Fruit fly (Drosophila melanogaster) whole organism, embryonic: ENCODE data around the gene Sym.

Experiments used
- Antp ChIP-seq: fragments of 200-800 bp; sonication (Bioruptor generic); optimal IDR thresholded peaks from 3 replicates; lab custom pipeline; 2016; ENCODE audit warnings: missing biosample characterization, missing genetic modification characterization
- Asciz ChIP-seq: fragments of 200-800 bp; sonication (Bioruptor generic); optimal IDR thresholded peaks from 2 replicates; lab custom pipeline; 2017; ENCODE audit warnings: missing biosample characterization, mild to moderate bottlenecking, missing genetic modification characterization, missing genetic modification reagents
- Bgb ChIP-seq: fragments of 200-800 bp; sonication (Bioruptor generic); IDR thresholded peaks from 2 replicates; pipeline ENCODE4 v1.3.6; 2022; ENCODE audit warnings: missing biosample characterization, missing genetic modification characterization; ENCODE audit not compliant: partially characterized antibody
- CG10147 ChIP-seq: fragments of 200-800 bp; sonication (Bioruptor generic); optimal IDR thresholded peaks from 2 replicates; lab custom pipeline; 2019; ENCODE audit warnings: missing biosample characterization, mild to moderate bottlenecking, missing genetic modification characterization, moderate library complexity
- CG10274 ChIP-seq: fragments of 200-800 bp; sonication (Bioruptor generic); optimal IDR thresholded peaks from 3 replicates; lab custom pipeline; 2017; ENCODE audit warnings: missing biosample characterization, mild to moderate bottlenecking, missing genetic modification characterization
- CG10543 ChIP-seq: fragments of 200-800 bp; sonication (Bioruptor generic); optimal IDR thresholded peaks from 3 replicates; lab custom pipeline; 2017; ENCODE audit warnings: missing biosample characterization, mild to moderate bottlenecking, missing genetic modification characterization, moderate library complexity
- CG11085 ChIP-seq: fragments of 200-800 bp; sonication (Bioruptor generic); IDR thresholded peaks from 2 replicates; pipeline ENCODE4 v1.3.6; 2022; ENCODE audit warnings: missing biosample characterization, missing genetic modification characterization
- CG11696 ChIP-seq: fragments of 200-800 bp; sonication (Bioruptor generic); IDR thresholded peaks from 2 replicates; pipeline ENCODE4 v1.3.6; 2022; ENCODE audit warnings: missing biosample characterization, missing genetic modification characterization
- CG14710 ChIP-seq: fragments of 200-800 bp; sonication (Bioruptor generic); optimal IDR thresholded peaks from 3 replicates; lab custom pipeline; 2019; ENCODE audit warnings: missing biosample characterization, mild to moderate bottlenecking, missing genetic modification characterization, moderate library complexity
- CG17361 ChIP-seq: fragments of 200-800 bp; sonication (Bioruptor generic); IDR thresholded peaks from 3 replicates; pipeline ENCODE4 v1.3.6; 2022; ENCODE audit warnings: missing biosample characterization, missing genetic modification characterization
- CG1792 ChIP-seq: fragments of 200-800 bp; sonication (Bioruptor generic); optimal IDR thresholded peaks from 2 replicates; lab custom pipeline; 2016; ENCODE audit warnings: missing biosample characterization, missing genetic modification characterization
- CG18476 ChIP-seq: fragments of 200-800 bp; sonication (Bioruptor generic); optimal IDR thresholded peaks from 2 replicates; lab custom pipeline; 2016; ENCODE audit warnings: missing biosample characterization, mild to moderate bottlenecking, missing genetic modification characterization
- CG2202 ChIP-seq: fragments of 200-800 bp; sonication (Bioruptor generic); optimal IDR thresholded peaks from 2 replicates; lab custom pipeline; 2018; ENCODE audit warnings: missing biosample characterization, mild to moderate bottlenecking, missing genetic modification characterization
- CG33213 ChIP-seq: fragments of 200-800 bp; sonication (Bioruptor generic); optimal IDR thresholded peaks from 3 replicates; lab custom pipeline; 2016; ENCODE audit warnings: missing biosample characterization, missing genetic modification characterization
- CG4404 ChIP-seq: fragments of 200-800 bp; sonication (Bioruptor generic); IDR thresholded peaks from 2 replicates; pipeline ENCODE4 v1.3.6; 2022; ENCODE audit warnings: missing biosample characterization, missing genetic modification characterization
- CG6272 ChIP-seq: fragments of 200-800 bp; sonication (Bioruptor generic); IDR thresholded peaks from 2 replicates; pipeline ENCODE4 v1.3.6; 2022; ENCODE audit warnings: missing biosample characterization, missing genetic modification characterization
- CG8924 ChIP-seq: fragments of 200-800 bp; optimal IDR thresholded peaks from 3 replicates; lab custom pipeline; 2019; ENCODE audit warnings: missing biosample characterization, mild to moderate bottlenecking, missing genetic modification characterization, moderate library complexity
- CG9215 ChIP-seq: fragments of 200-800 bp; sonication (Bioruptor generic); IDR thresholded peaks from 2 replicates; pipeline ENCODE4 v1.3.6; 2022; ENCODE audit warnings: missing biosample characterization, missing genetic modification characterization
- CG9437 ChIP-seq: fragments of 200-800 bp; sonication (Bioruptor generic); optimal IDR thresholded peaks from 2 replicates; lab custom pipeline; 2018; ENCODE audit warnings: missing biosample characterization, mild to moderate bottlenecking, missing genetic modification characterization
- Dip3 ChIP-seq: fragments of 200-800 bp; sonication (Bioruptor generic); optimal IDR thresholded peaks from 3 replicates; lab custom pipeline; 2016; ENCODE audit warnings: missing biosample characterization, missing genetic modification characterization
- Doc2 ChIP-seq: fragments of 200-800 bp; sonication (Bioruptor generic); IDR thresholded peaks from 2 replicates; pipeline ENCODE4 v1.3.6; 2022; ENCODE audit warnings: missing biosample characterization, missing genetic modification characterization
- E2f1 ChIP-seq: fragments of 200-800 bp; sonication (Bioruptor generic); IDR thresholded peaks from 2 replicates; pipeline ENCODE4 v1.3.6; 2022; ENCODE audit warnings: missing biosample characterization, missing genetic modification characterization
- Hmr ChIP-seq: fragments of 200-800 bp; sonication (Bioruptor generic); optimal IDR thresholded peaks from 3 replicates; lab custom pipeline; 2017; ENCODE audit warnings: mild to moderate bottlenecking, missing biosample characterization, missing genetic modification reagents, missing genetic modification characterization
- Lpt ChIP-seq: fragments of >200 bp; optimal IDR thresholded peaks from 2 replicates; lab custom pipeline; 2018; ENCODE audit warnings: missing biosample characterization, missing genetic modification characterization
- Neu2 ChIP-seq: fragments of 200-800 bp; sonication (Bioruptor generic); optimal IDR thresholded peaks from 3 replicates; lab custom pipeline; 2016; ENCODE audit warnings: missing biosample characterization, missing genetic modification characterization, borderline replicate concordance
- Oli ChIP-seq: fragments of 200-800 bp; sonication (Bioruptor generic); optimal IDR thresholded peaks from 2 replicates; lab custom pipeline; 2018; ENCODE audit warnings: missing biosample characterization, mild to moderate bottlenecking, missing genetic modification characterization, moderate library complexity
- Optix ChIP-seq: fragments of 200-800 bp; sonication (Bioruptor generic); IDR thresholded peaks from 3 replicates; pipeline ENCODE4 v1.3.6; 2022; ENCODE audit warnings: missing biosample characterization, missing genetic modification characterization
- Stat92E ChIP-seq, 3 experiments: fragments of >200 bp in 2 of 3; fragments of 200-800 bp in 1 of 3; sonication (Bioruptor generic) in 1 of 3; optimal IDR thresholded peaks; 2 replicates each; lab custom pipeline; 2017 to 2019; ENCODE audit warnings: missing biosample characterization in 3 of 3, missing genetic modification characterization in 3 of 3, mild to moderate bottlenecking in 1 of 3, moderate library complexity in 1 of 3
- Tbp ChIP-seq: fragments of >200 bp; optimal IDR thresholded peaks from 2 replicates; lab custom pipeline; 2018; ENCODE audit warnings: missing biosample characterization, missing genetic modification characterization
- az2 ChIP-seq: fragments of 200-800 bp; sonication (Bioruptor generic); optimal IDR thresholded peaks from 3 replicates; lab custom pipeline; 2016; ENCODE audit warnings: missing biosample characterization, missing genetic modification characterization
- bbx ChIP-seq: fragments of 200-800 bp; sonication (Bioruptor generic); IDR thresholded peaks from 2 replicates; pipeline ENCODE4 v1.3.6; 2022; ENCODE audit warnings: missing biosample characterization, missing genetic modification characterization; ENCODE audit not compliant: partially characterized antibody
- bigmax ChIP-seq: fragments of 200-800 bp; sonication (Bioruptor generic); optimal IDR thresholded peaks from 2 replicates; lab custom pipeline; 2018; ENCODE audit warnings: missing biosample characterization, mild to moderate bottlenecking, missing genetic modification characterization
- cad ChIP-seq: fragments of >200 bp; optimal IDR thresholded peaks from 2 replicates; lab custom pipeline; 2017; ENCODE audit warnings: missing biosample characterization, missing genetic modification characterization
- dmrt11E ChIP-seq: fragments of 200-800 bp; sonication (Bioruptor generic); optimal IDR thresholded peaks from 3 replicates; lab custom pipeline; 2018; ENCODE audit warnings: missing biosample characterization, mild to moderate bottlenecking, missing genetic modification characterization, moderate library complexity
- dmrt99B ChIP-seq: fragments of 200-800 bp; sonication (Bioruptor generic); optimal IDR thresholded peaks from 2 replicates; lab custom pipeline; 2018; ENCODE audit warnings: missing biosample characterization, mild to moderate bottlenecking, missing genetic modification characterization, moderate library complexity
- grau ChIP-seq: fragments of 200-800 bp; optimal IDR thresholded peaks from 3 replicates; lab custom pipeline; 2019; ENCODE audit warnings: missing biosample characterization, mild to moderate bottlenecking, missing genetic modification characterization, moderate library complexity
- gsb ChIP-seq: fragments of 200-800 bp; sonication (Bioruptor generic); IDR thresholded peaks from 2 replicates; pipeline ENCODE4 v1.3.6; 2022; ENCODE audit warnings: missing biosample characterization, missing genetic modification characterization
- hkb ChIP-seq, 2 experiments: fragments of 200-800 bp in 1 of 2; fragments of >200 bp in 1 of 2; sonication (Bioruptor generic) in 1 of 2; IDR thresholded peaks in 1 of 2; optimal IDR thresholded peaks in 1 of 2; 2 replicates each; pipeline versions ENCODE4 v1.3.6 to Lab custom; 2017 to 2022; ENCODE audit warnings: missing biosample characterization in 1 of 2, missing genetic modification characterization in 1 of 2
- inv ChIP-seq: fragments of 200-800 bp; sonication (Bioruptor generic); IDR thresholded peaks from 2 replicates; pipeline ENCODE4 v1.3.6; 2022; ENCODE audit warnings: missing biosample characterization, missing genetic modification characterization; ENCODE audit not compliant: partially characterized antibody
- jigr1 ChIP-seq: fragments of 200-800 bp; sonication (Bioruptor generic); IDR thresholded peaks from 3 replicates; pipeline ENCODE4 v1.3.6; 2022; ENCODE audit warnings: missing biosample characterization, missing genetic modification characterization
- mam ChIP-seq: fragments of 200-800 bp; sonication (Bioruptor generic); optimal IDR thresholded peaks from 3 replicates; lab custom pipeline; 2016; ENCODE audit warnings: missing biosample characterization, missing genetic modification characterization
- pita ChIP-seq: fragments of 200-800 bp; sonication (Bioruptor generic); optimal IDR thresholded peaks from 2 replicates; lab custom pipeline; 2017; ENCODE audit warnings: missing biosample characterization, mild to moderate bottlenecking, missing genetic modification characterization
- ranshi ChIP-seq: fragments of 200-800 bp; sonication (Bioruptor generic); IDR thresholded peaks from 2 replicates; pipeline ENCODE4 v1.3.6; 2022; ENCODE audit warnings: missing biosample characterization, missing genetic modification characterization
- salm ChIP-seq: fragments of 200-800 bp; sonication (Bioruptor generic); optimal IDR thresholded peaks from 2 replicates; lab custom pipeline; 2018; ENCODE audit warnings: missing biosample characterization, mild to moderate bottlenecking, missing genetic modification characterization
- sd ChIP-seq: fragments of 200-800 bp; sonication (Bioruptor generic); optimal IDR thresholded peaks from 3 replicates; lab custom pipeline; 2018; ENCODE audit warnings: missing biosample characterization, mild to moderate bottlenecking, missing genetic modification characterization, moderate library complexity
- sima ChIP-seq: fragments of 200-800 bp; sonication (Bioruptor generic); optimal IDR thresholded peaks from 2 replicates; lab custom pipeline; 2016; ENCODE audit warnings: missing biosample characterization, missing genetic modification characterization
- sna ChIP-seq: fragments of 200-800 bp; sonication (Bioruptor generic); IDR thresholded peaks from 2 replicates; pipeline ENCODE4 v1.3.6; 2022; ENCODE audit warnings: missing biosample characterization, missing genetic modification characterization; ENCODE audit not compliant: partially characterized antibody
- so ChIP-seq: fragments of 200-800 bp; sonication (Bioruptor generic); IDR thresholded peaks from 3 replicates; pipeline ENCODE4 v1.3.6; 2022; ENCODE audit warnings: missing biosample characterization, missing genetic modification characterization
- stwl ChIP-seq: fragments of 200-800 bp; sonication (Bioruptor generic); optimal IDR thresholded peaks from 3 replicates; lab custom pipeline; 2018; ENCODE audit warnings: missing biosample characterization, mild to moderate bottlenecking, missing genetic modification characterization, moderate library complexity
- zfh2 ChIP-seq: fragments of 200-800 bp; sonication (Bioruptor generic); optimal IDR thresholded peaks from 2 replicates; lab custom pipeline; 2016; ENCODE audit warnings: missing biosample characterization, missing genetic modification characterization

Sym gene

DNA sequence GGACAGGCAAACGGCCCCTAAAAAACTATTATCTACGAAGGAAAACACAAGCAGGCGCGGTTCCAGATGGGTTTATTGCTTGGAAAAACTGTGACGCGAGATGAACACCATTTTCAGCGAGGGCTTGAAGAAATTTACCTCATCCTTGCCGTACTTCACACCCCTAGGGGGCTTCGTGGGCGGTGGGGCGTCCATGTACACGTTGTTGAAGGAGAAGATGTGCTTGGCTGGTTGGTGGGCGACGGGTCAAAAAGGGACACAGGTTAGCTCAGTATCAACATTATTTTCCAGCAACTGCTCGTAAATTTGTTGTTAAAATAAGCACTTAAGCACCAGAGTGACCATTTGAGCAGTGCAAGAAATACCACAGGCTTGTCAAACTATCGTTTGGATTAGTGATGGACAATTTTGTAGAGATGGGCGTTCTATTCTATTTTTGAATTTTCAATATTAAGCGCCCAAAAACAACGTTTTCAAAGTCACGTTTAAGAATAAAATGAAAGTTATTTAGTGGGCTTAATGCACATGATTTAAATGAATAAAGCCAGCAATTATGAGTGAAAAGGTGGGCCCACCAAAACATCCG lies 16.4 kb upstream of the Sym start, which contains the start of gene Sec8 (continued):
- TF ChIP-seq bigmax (GFP tag; lab: Kevin White, UChicago): no peak
- peak; percentile 14 for TF ChIP-seq CG1792 (GFP tag; lab: Kevin White, UChicago)
- no peak for TF ChIP-seq CG9437 (GFP tag; lab: Kevin White, UChicago)
- TF ChIP-seq Neu2 (GFP tag; lab: Kevin White, UChicago): no peak
- TF ChIP-seq salm (tag; lab: Kevin White, UChicago): no peak
- TF ChIP-seq Doc2 (GFP tag; lab: Robert Waterston, UW): no peak
- no peak for TF ChIP-seq CG10274 (GFP tag; lab: Kevin White, UChicago)
- no peak for TF ChIP-seq CG10543
- peak; percentile 82 for TF ChIP-seq inv (GFP tag; lab: Robert Waterston, UW)
- no peak for TF ChIP-seq sima
- TF ChIP-seq ranshi: 0 out of 2 replicates have a peak, but pooled peaks have one; percentile 34
- TF ChIP-seq Lpt: no peak
- TF ChIP-seq Oli: no peak
- no peak for TF ChIP-seq cad (GFP tag; lab: Kevin White, UChicago)
- no peak for TF ChIP-seq so (GFP tag; lab: Robert Waterston, UW)
- TF ChIP-seq CG9215 (GFP tag; lab: Robert Waterston, UW): no peak
- TF ChIP-seq zfh2: peak; percentile 68
- no peak for TF ChIP-seq E2f1 (GFP tag; lab: Robert Waterston, UW)
- TF ChIP-seq CG10147 (GFP tag; lab: Kevin White, UChicago): no peak
- no peak for TF ChIP-seq CG17361 (GFP tag; lab: Robert Waterston, UW)
- no peak for TF ChIP-seq CG11085 (GFP tag; lab: Robert Waterston, UW)
- no peak for TF ChIP-seq CG18476 (GFP tag; lab: Kevin White, UChicago)
- TF ChIP-seq CG8924 (tag; lab: Kevin White, UChicago): peak; percentile 53
- TF ChIP-seq CG2202 (tag; lab: Kevin White, UChicago): no peak
- TF ChIP-seq Asciz (GFP tag; lab: Kevin White, UChicago): no peak
- peak; percentile 80 for TF ChIP-seq sna
- TF ChIP-seq Bgb: peak; percentile 91
- no peak for TF ChIP-seq CG11696 (GFP tag; lab: Robert Waterston, UW)
- no peak; the same call in 1 of the 2 replicates for TF ChIP-seq CG4404 (GFP tag; lab: Robert Waterston, UW)
- TF ChIP-seq sd: no peak
- no peak for TF ChIP-seq hkb (optimal IDR thresholded peaks at IDR 0.05; lab: Kevin White, UChicago)
- TF ChIP-seq hkb (GFP tag; IDR thresholded peaks at IDR 0.05; lab: Robert Waterston, UW): no peak
- TF ChIP-seq mam (GFP tag; lab: Kevin White, UChicago): peak; percentile 64
- no peak for TF ChIP-seq Hmr (GFP tag; lab: Kevin White, UChicago)
- TF ChIP-seq Dip3 (GFP tag; lab: Kevin White, UChicago): no peak
- TF ChIP-seq CG14710: peak; percentile 63
- TF ChIP-seq bbx: peak; percentile 88
- TF ChIP-seq CG6272: peak; percentile 42; the same call in 1 of the 2 replicates
- TF ChIP-seq gsb: no peak
- peak; percentile 3 for TF ChIP-seq dmrt11E (tag; lab: Kevin White, UChicago)
- TF ChIP-seq grau: no peak
- peak; percentile 49 for TF ChIP-seq Antp
- TF ChIP-seq az2 (GFP tag; lab: Kevin White, UChicago): peak; percentile 12
- TF ChIP-seq Stat92E (GFP tag; optimal IDR thresholded peaks at IDR 0.05; lab: Kevin White, UChicago): peak in 1 of 3 experiments; percentile 15
- TF ChIP-seq jigr1 (GFP tag; lab: Robert Waterston, UW): no peak
- TF ChIP-seq CG33213: peak; percentile 85
- no peak for TF ChIP-seq pita (GFP tag; lab: Kevin White, UChicago)
- no peak for TF ChIP-seq dmrt99B (tag; lab: Kevin White, UChicago)
- peak; percentile 71 for TF ChIP-seq stwl
- no peak for TF ChIP-seq Tbp
- no peak for TF ChIP-seq Optix (GFP tag; lab: Robert Waterston, UW)
